Fruit fly (Drosophila melanogaster): ENCODE results near the gene frc.

frc gene

DNA sequence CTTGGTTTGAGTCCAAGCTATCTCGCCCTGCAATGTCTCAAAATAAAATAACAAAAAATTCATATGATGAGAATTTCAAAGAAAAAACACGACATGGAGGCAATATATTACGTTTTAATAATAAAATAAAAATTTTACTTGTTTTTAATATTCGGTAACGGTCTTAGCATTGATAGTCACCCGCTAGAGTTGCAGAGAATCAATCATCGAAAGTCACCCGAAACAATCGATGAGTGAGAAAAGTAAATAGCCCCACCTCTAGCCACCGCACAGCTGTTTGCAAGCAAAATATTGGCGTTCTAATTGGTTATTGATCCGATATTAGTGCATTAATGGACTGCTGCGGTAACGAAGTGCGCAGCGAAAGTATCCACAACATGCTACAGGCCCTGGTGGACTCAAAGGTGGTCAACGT lies 43.0 kb upstream of the frc start, which contains the start of gene CG34250 (continued):
- TF ChIP-seq CG7987 (GFP tag; optimal IDR thresholded peaks at IDR 0.05): no peak
- no peak for TF ChIP-seq Tbp (GFP tag; optimal IDR thresholded peaks at IDR 0.05)
- peak; percentile 3 for TF ChIP-seq Deaf1 (tag; optimal IDR thresholded peaks at IDR 0.05)
- peak; percentile 35 for TF ChIP-seq Dp (GFP tag; optimal IDR thresholded peaks at IDR 0.05)
- no peak for TF ChIP-seq CG16779 (GFP tag; IDR thresholded peaks at IDR 0.05)

DNA sequence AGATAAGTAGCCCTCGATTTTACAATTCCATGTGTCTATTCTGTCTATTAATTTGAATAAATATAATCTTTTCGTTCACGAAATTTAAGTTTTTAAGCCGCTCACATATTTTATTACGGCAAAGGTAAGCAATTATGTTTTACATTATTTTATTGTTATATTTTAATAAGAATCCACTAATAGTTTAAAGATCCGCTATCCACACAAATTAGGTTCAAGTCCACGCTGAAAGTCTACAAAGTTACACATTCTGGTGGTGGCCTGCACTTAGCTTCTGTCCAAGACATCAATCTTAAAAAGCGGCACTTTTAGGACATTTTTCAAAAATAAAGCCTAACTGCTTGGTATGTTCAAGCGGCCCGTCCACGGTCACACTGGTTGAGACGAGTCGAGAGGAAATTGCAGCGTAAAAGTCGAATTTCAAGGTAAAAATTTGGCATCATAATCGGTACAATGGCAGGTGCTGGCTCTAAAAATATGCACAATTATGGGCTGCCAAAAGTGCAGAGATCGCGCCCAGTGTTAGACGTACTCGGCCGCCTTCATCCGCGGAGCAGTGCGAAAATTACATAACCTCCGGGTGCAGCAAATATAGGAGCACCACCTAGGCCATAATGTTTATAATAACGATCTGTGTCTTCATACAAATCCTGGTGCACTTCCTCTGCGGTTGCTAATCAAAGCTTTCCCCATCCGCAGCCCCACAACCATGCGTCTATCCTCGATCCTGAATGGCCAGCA lies 41.9 kb upstream of the frc start, which contains the start of the genes UQCR-Q and CG46525:
Gene UQCR-Q (plus strand): TSS at position 51 of the 741 bp plus-strand sequence.
Gene CG46525 (plus strand): TSS at position 510 of the 741 bp plus-strand sequence.
- TF ChIP-seq jing (GFP tag; optimal IDR thresholded peaks at IDR 0.05) (no peak), CG10366 (GFP tag; IDR thresholded peaks at IDR 0.05) (no peak), H15 (GFP tag; IDR thresholded peaks at IDR 0.05) (no peak), CG34376 (GFP tag; optimal IDR thresholded peaks at IDR 0.05) (no peak), bsh (GFP tag; optimal IDR thresholded peaks at IDR 0.05) (no peak), B-H1 (GFP tag; IDR thresholded peaks at IDR 0.05) (no peak), CG4730 (GFP tag; IDR thresholded peaks at IDR 0.05) (no peak), CG10462 (GFP tag; optimal IDR thresholded peaks at IDR 0.05) (no peak), CG8089 (GFP tag; optimal IDR thresholded peaks at IDR 0.05) (no peak), CG31388 (GFP tag; optimal IDR thresholded peaks at IDR 0.05) (no peak), da (GFP tag; optimal IDR thresholded peaks at IDR 0.05) (no peak), CG13894 (tag; optimal IDR thresholded peaks at IDR 0.05) (peak; percentile 33), ato (GFP tag; IDR thresholded peaks at IDR 0.05; ENCODE audit: partially characterized antibody) (no peak), CG3847 (GFP tag; IDR thresholded peaks at IDR 0.05) (peak; percentile 18; the same call in 1 of the 2 replicates), gsb (GFP tag; IDR thresholded peaks at IDR 0.05) (no peak), yki (optimal IDR thresholded peaks at IDR 0.05) (no peak), unpg (GFP tag; optimal IDR thresholded peaks at IDR 0.05) (peak; percentile 6), Doc2 (GFP tag; IDR thresholded peaks at IDR 0.05) (no peak), CG7963 (GFP tag; IDR thresholded peaks at IDR 0.05; ENCODE audit: partially characterized antibody) (no peak; the same call in 2 of the 3 replicates), Hsf (GFP tag; optimal IDR thresholded peaks at IDR 0.05) (no peak), Rx (GFP tag; IDR thresholded peaks at IDR 0.05) (no peak), Sox100B (GFP tag; optimal IDR thresholded peaks at IDR 0.05) (no peak), Ssrp (tag; optimal IDR thresholded peaks at IDR 0.05) (no peak), Drgx (GFP tag; IDR thresholded peaks at IDR 0.05) (no peak), Hr51 (GFP tag; optimal IDR thresholded peaks at IDR 0.05) (no peak), CrebB (tag; optimal IDR thresholded peaks at IDR 0.05) (peak; percentile 33), ERR (GFP tag; optimal IDR thresholded peaks at IDR 0.05) (no peak), MESR4 (GFP tag; optimal IDR thresholded peaks at IDR 0.05) (peak; percentile 88), Med (GFP tag) (peak; percentile 81), al (GFP tag; IDR thresholded peaks at IDR 0.05) (no peak), H2.0 (GFP tag; IDR thresholded peaks at IDR 0.05) (no peak), eyg (GFP tag; optimal IDR thresholded peaks at IDR 0.05) (no peak), CG16815 (GFP tag; optimal IDR thresholded peaks at IDR 0.05) (no peak), D19A (tag; optimal IDR thresholded peaks at IDR 0.05) (no peak), h (optimal IDR thresholded peaks at IDR 0.05) (no peak), gsb-n (tag; optimal IDR thresholded peaks at IDR 0.05) (no peak), tx (GFP tag; optimal IDR thresholded peaks at IDR 0.05) (no peak), CkIIα-i1 (GFP tag; IDR thresholded peaks at IDR 0.05) (no peak), pnt (GFP tag; optimal IDR thresholded peaks at IDR 0.05) (no peak), ase (GFP tag; IDR thresholded peaks at IDR 0.05) (no peak), oc (tag; optimal IDR thresholded peaks at IDR 0.05) (no peak), prd (optimal IDR thresholded peaks at IDR 0.05) (no peak), prd (GFP tag; IDR thresholded peaks at IDR 0.05) (no peak), inv (GFP tag; IDR thresholded peaks at IDR 0.05; ENCODE audit: partially characterized antibody) (no peak), Mrtf (GFP tag; IDR thresholded peaks at IDR 0.05) (no peak)
